Fruit fly (Drosophila melanogaster): Measurements from ENCODE around the gene CG15534.

- TF ChIP-seq Hr96 (GFP tag; optimal IDR thresholded peaks at IDR 0.05) (no peak), bab1 (GFP tag; optimal IDR thresholded peaks at IDR 0.05) (no peak), CG7045 (GFP tag; optimal IDR thresholded peaks at IDR 0.05) (no peak), cic (GFP tag; optimal IDR thresholded peaks at IDR 0.05) (no peak), Crg-1 (GFP tag; optimal IDR thresholded peaks at IDR 0.05) (no peak), tj (GFP tag; optimal IDR thresholded peaks at IDR 0.05) (no peak), CG14711 (tag; optimal IDR thresholded peaks at IDR 0.05) (no peak), CG12768 (GFP tag; optimal IDR thresholded peaks at IDR 0.05) (no peak), CG33017 (tag; optimal IDR thresholded peaks at IDR 0.05) (no peak), CG1620 (GFP tag; optimal IDR thresholded peaks at IDR 0.05) (no peak), pad (GFP tag; optimal IDR thresholded peaks at IDR 0.05) (no peak)
Observed at dm6 chr3R:30431258-30432114, at the start of gene CG15534.

All from whole organism, adult.